Worm (Caenorhabditis elegans) whole organism, early embryonic: ENCODE measurements around the gene Y54G9A.5.

Experiments
- B0310.2 ChIP-seq: sonication (generic microtip); optimal IDR thresholded peaks from 2 replicates; lab custom pipeline; 2016; ENCODE audit warnings: mild to moderate bottlenecking, missing genetic modification characterization, missing compliant biosample characterization
- F13C5.2 ChIP-seq: sonication (generic microtip); optimal IDR thresholded peaks from 2 replicates; lab custom pipeline; 2017; ENCODE audit warnings: mild to moderate bottlenecking, missing genetic modification characterization, inconsistent platforms, missing compliant biosample characterization
- aly-1 ChIP-seq: sonication (generic microtip); optimal IDR thresholded peaks from 2 replicates; lab custom pipeline; 2016; ENCODE audit warnings: missing genetic modification characterization, missing compliant biosample characterization
- ama-1 ChIP-seq: fragments of 150-350 bp; optimal IDR thresholded peaks from 2 replicates; lab custom pipeline; 2014
- flt-1 ChIP-seq: fragments of 200-800 bp; sonication (Bioruptor generic); IDR thresholded peaks from 2 replicates; pipeline ENCODE4 v1.3.6; 2022; ENCODE audit warnings: missing genetic modification characterization, missing compliant biosample characterization
- hmg-4 ChIP-seq: fragments of 200-800 bp; sonication (Bioruptor generic); optimal IDR thresholded peaks from 2 replicates; lab custom pipeline; 2018; ENCODE audit warnings: mild to moderate bottlenecking, missing genetic modification characterization, missing compliant biosample characterization
- scrt-1 ChIP-seq: fragments of 200-800 bp; sonication (Bioruptor generic); IDR thresholded peaks from 2 replicates; pipeline ENCODE4 v1.3.6; 2022; ENCODE audit warnings: missing genetic modification characterization, missing compliant biosample characterization
- tbx-11 ChIP-seq: fragments of 200-800 bp; sonication (Bioruptor generic); IDR thresholded peaks from 2 replicates; pipeline ENCODE4 v1.3.6; 2022; ENCODE audit warnings: missing genetic modification characterization, missing compliant biosample characterization
- tbx-37 ChIP-seq: fragments of 200-800 bp; sonication (Bioruptor generic); conservative IDR thresholded peaks from 2 replicates; pipeline ENCODE4 v1.3.6; 2022; ENCODE audit warnings: missing genetic modification reagents, missing genetic modification characterization, missing compliant biosample characterization
- tra-4 ChIP-seq: sonication (generic microtip); optimal IDR thresholded peaks from 2 replicates; lab custom pipeline; 2017; ENCODE audit warnings: missing genetic modification characterization, missing compliant biosample characterization

DNA sequence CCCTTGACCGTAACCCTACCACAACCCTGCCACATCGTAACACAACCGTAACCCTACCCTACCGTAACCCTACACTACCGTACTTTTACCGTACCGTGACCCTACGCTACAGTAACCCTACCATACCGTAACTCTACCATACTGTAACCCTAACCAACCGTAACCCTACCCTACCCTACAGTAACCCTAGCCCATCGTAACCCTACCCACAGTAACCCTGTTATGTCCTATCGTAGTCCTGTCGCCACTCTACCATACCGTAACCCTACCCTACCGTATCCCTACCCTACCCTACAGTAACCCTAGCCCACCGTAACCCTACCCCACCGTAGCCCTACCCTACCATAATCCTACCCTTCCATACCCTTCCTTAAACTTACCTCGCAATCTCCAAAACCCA, 2.2 kb upstream of the Y54G9A.5 start:
- TF ChIP-seq hmg-4 (GFP tag; lab: Kevin White, UChicago) (no peak), tbx-11 (GFP tag; lab: Robert Waterston, UW) (no peak), F13C5.2 (tag; lab: Kevin White, UChicago) (no peak), tbx-37 (GFP tag; lab: Robert Waterston, UW) (no peak), ama-1 (lab: Kevin White, UChicago) (no peak), B0310.2 (no peak), aly-1 (tag; lab: Kevin White, UChicago) (no peak), tra-4 (tag; lab: Kevin White, UChicago) (no peak), scrt-1 (GFP tag; lab: Robert Waterston, UW) (no peak), flt-1 (GFP tag; lab: Robert Waterston, UW) (no peak)
